Worm (Caenorhabditis elegans) whole organism, L4/young adult: ENCODE measurements around the gene ZK792.5.

ENCODE experiments used
- W03F9.2 ChIP-seq: fragments of 150-350 bp; optimal IDR thresholded peaks from 2 replicates; lab custom pipeline; 2014; ENCODE audit warnings: missing biosample characterization, missing genetic modification characterization
- dao-5 ChIP-seq: sonication (generic microtip); optimal IDR thresholded peaks from 2 replicates; lab custom pipeline; 2016; ENCODE audit warnings: missing genotype, missing genetic modification characterization, moderate library complexity, missing compliant biosample characterization
- him-1 ChIP-seq: sonication (generic microtip); optimal IDR thresholded peaks from 2 replicates; lab custom pipeline; 2016; ENCODE audit warnings: missing genotype, missing genetic modification reagents, missing genetic modification characterization, missing compliant biosample characterization

- TF ChIP-seq him-1 (tag; lab: Kevin White, UChicago) = no peak
- no peak for TF ChIP-seq W03F9.2 (tag; lab: Kevin White, UChicago)
- TF ChIP-seq dao-5 (tag; lab: Kevin White, UChicago) = no peak
Observed at ce11 chrIV:11700100-11700499, 12.2 kb upstream of the ZK792.5 start.
